Fruit fly (Drosophila melanogaster) whole organism, embryonic: Measurements from ENCODE around the gene CG14442.

ENCODE experiments used
- Atf-2 ChIP-seq: fragments of 200-800 bp; sonication (Bioruptor generic); optimal IDR thresholded peaks from 2 replicates; lab custom pipeline; 2016; ENCODE audit warnings: missing biosample characterization, missing genetic modification characterization
- Atf6 ChIP-seq: fragments of 200-800 bp; sonication (Bioruptor generic); IDR thresholded peaks from 2 replicates; pipeline ENCODE4 v1.3.6; 2022; ENCODE audit warnings: missing biosample characterization, missing genetic modification characterization
- B-H1 ChIP-seq: fragments of 200-800 bp; sonication (Bioruptor generic); IDR thresholded peaks from 3 replicates; pipeline ENCODE4 v1.3.6; 2022; ENCODE audit warnings: missing biosample characterization, missing genetic modification characterization
- CG1024 ChIP-seq: fragments of 200-800 bp; sonication (Bioruptor generic); IDR thresholded peaks from 2 replicates; pipeline ENCODE4 v1.3.6; 2022; ENCODE audit warnings: missing biosample characterization, missing genetic modification characterization
- CG10431 ChIP-seq: fragments of 200-800 bp; sonication (Bioruptor generic); optimal IDR thresholded peaks from 3 replicates; lab custom pipeline; 2018; ENCODE audit warnings: missing biosample characterization, mild to moderate bottlenecking, missing genetic modification characterization
- CG10959 ChIP-seq: fragments of 200-800 bp; sonication (Bioruptor generic); IDR thresholded peaks from 2 replicates; pipeline ENCODE4 v1.3.6; 2022; ENCODE audit warnings: missing biosample characterization, missing genetic modification characterization
- CG11247 ChIP-seq: fragments of 200-800 bp; sonication (Bioruptor generic); IDR thresholded peaks from 2 replicates; pipeline ENCODE4 v1.3.6; 2022; ENCODE audit warnings: missing biosample characterization, missing genetic modification characterization
- CG12104 ChIP-seq: fragments of 200-800 bp; sonication (Bioruptor generic); optimal IDR thresholded peaks from 3 replicates; lab custom pipeline; 2016; ENCODE audit warnings: missing biosample characterization, missing genetic modification characterization
- CG15011 ChIP-seq: fragments of 200-800 bp; sonication (Bioruptor generic); optimal IDR thresholded peaks from 3 replicates; lab custom pipeline; 2018; ENCODE audit warnings: missing biosample characterization, mild to moderate bottlenecking, missing genetic modification characterization
- CG15269 ChIP-seq: fragments of 200-800 bp; sonication (Bioruptor generic); optimal IDR thresholded peaks from 2 replicates; lab custom pipeline; 2018; ENCODE audit warnings: missing biosample characterization, mild to moderate bottlenecking, missing genetic modification characterization, moderate library complexity
- CG1529 ChIP-seq: fragments of 200-800 bp; sonication (Bioruptor generic); optimal IDR thresholded peaks from 3 replicates; lab custom pipeline; 2018; ENCODE audit warnings: missing biosample characterization, missing genetic modification characterization
- CG15696 ChIP-seq: fragments of 200-800 bp; sonication (Bioruptor generic); optimal IDR thresholded peaks from 2 replicates; lab custom pipeline; 2019; ENCODE audit warnings: missing biosample characterization, mild to moderate bottlenecking, missing genetic modification characterization, moderate library complexity
- CG17186 ChIP-seq: fragments of 200-800 bp; sonication (Bioruptor generic); optimal IDR thresholded peaks from 3 replicates; lab custom pipeline; 2017; ENCODE audit warnings: missing biosample characterization, missing genetic modification reagents, missing genetic modification characterization
- CG2116 ChIP-seq: fragments of 200-800 bp; sonication (Bioruptor generic); optimal IDR thresholded peaks from 3 replicates; lab custom pipeline; 2018; ENCODE audit warnings: missing biosample characterization, mild to moderate bottlenecking, missing genetic modification characterization
- CG30403 ChIP-seq: fragments of 200-800 bp; sonication (Bioruptor generic); optimal IDR thresholded peaks from 3 replicates; lab custom pipeline; 2016; ENCODE audit warnings: missing biosample characterization, missing genetic modification characterization
- CG6654 ChIP-seq: fragments of 200-800 bp; sonication (Bioruptor generic); optimal IDR thresholded peaks from 2 replicates; lab custom pipeline; 2017; ENCODE audit warnings: missing biosample characterization, mild to moderate bottlenecking, missing genetic modification characterization
- CG8359 ChIP-seq: fragments of 200-800 bp; sonication (Bioruptor generic); optimal IDR thresholded peaks from 2 replicates; lab custom pipeline; 2017; ENCODE audit warnings: missing biosample characterization, mild to moderate bottlenecking, missing genetic modification characterization, borderline replicate concordance
- CG8924 ChIP-seq: fragments of 200-800 bp; optimal IDR thresholded peaks from 3 replicates; lab custom pipeline; 2019; ENCODE audit warnings: missing biosample characterization, mild to moderate bottlenecking, missing genetic modification characterization, moderate library complexity
- CG9215 ChIP-seq: fragments of 200-800 bp; sonication (Bioruptor generic); IDR thresholded peaks from 2 replicates; pipeline ENCODE4 v1.3.6; 2022; ENCODE audit warnings: missing biosample characterization, missing genetic modification characterization
- CG9817 ChIP-seq: fragments of 200-800 bp; sonication (Bioruptor generic); optimal IDR thresholded peaks from 2 replicates; lab custom pipeline; 2018; ENCODE audit warnings: missing biosample characterization, mild to moderate bottlenecking, missing genetic modification characterization, moderate library complexity
- Dek ChIP-seq: fragments of 200-800 bp; sonication (Bioruptor generic); optimal IDR thresholded peaks from 3 replicates; lab custom pipeline; 2019; ENCODE audit warnings: missing biosample characterization, mild to moderate bottlenecking, missing genetic modification characterization, moderate library complexity
- E2f2 ChIP-seq: fragments of 200-800 bp; sonication (Bioruptor generic); IDR thresholded peaks from 2 replicates; pipeline ENCODE4 v1.3.6; 2022; ENCODE audit warnings: missing biosample characterization, missing genetic modification characterization
- Elba2 ChIP-seq: fragments of 200-800 bp; sonication (Bioruptor generic); optimal IDR thresholded peaks from 3 replicates; lab custom pipeline; 2016; ENCODE audit warnings: missing biosample characterization, missing genetic modification characterization
- Fer2 ChIP-seq: fragments of 200-800 bp; sonication (Bioruptor generic); optimal IDR thresholded peaks from 2 replicates; lab custom pipeline; 2018; ENCODE audit warnings: missing biosample characterization, mild to moderate bottlenecking, missing genetic modification characterization, moderate library complexity
- Hey ChIP-seq: fragments of 200-800 bp; sonication (Bioruptor generic); optimal IDR thresholded peaks from 3 replicates; lab custom pipeline; 2018; ENCODE audit warnings: missing biosample characterization, mild to moderate bottlenecking, missing genetic modification characterization
- Hr51 ChIP-seq, 2 experiments: fragments of 200-800 bp; sonication (Bioruptor generic); optimal IDR thresholded peaks; 2 replicates in 1 of 2; 3 replicates in 1 of 2; lab custom pipeline; 2016 to 2018; ENCODE audit warnings: missing biosample characterization in 2 of 2, missing genetic modification characterization in 2 of 2, mild to moderate bottlenecking in 1 of 2, moderate library complexity in 1 of 2
- Kr ChIP-seq: fragments of 200-800 bp; sonication (Bioruptor generic); optimal IDR thresholded peaks from 2 replicates; lab custom pipeline; 2017; ENCODE audit warnings: missing biosample characterization, mild to moderate bottlenecking, missing genetic modification characterization
- MESR4 ChIP-seq: fragments of 200-800 bp; sonication (Bioruptor generic); optimal IDR thresholded peaks from 2 replicates; lab custom pipeline; 2018; ENCODE audit warnings: missing biosample characterization, mild to moderate bottlenecking, missing genetic modification characterization, moderate library complexity
- PHDP ChIP-seq: fragments of 200-800 bp; sonication (Bioruptor generic); optimal IDR thresholded peaks from 3 replicates; lab custom pipeline; 2018; ENCODE audit warnings: missing biosample characterization, mild to moderate bottlenecking, missing genetic modification characterization, moderate library complexity
- Rfx ChIP-seq: fragments of 200-800 bp; sonication (Bioruptor generic); IDR thresholded peaks from 2 replicates; pipeline ENCODE4 v1.3.6; 2022; ENCODE audit warnings: missing biosample characterization, missing genetic modification characterization
- Taf1 ChIP-seq: fragments of 200-800 bp; sonication (Bioruptor generic); IDR thresholded peaks from 2 replicates; pipeline ENCODE4 v1.3.6; 2022; ENCODE audit warnings: missing biosample characterization, missing genetic modification characterization
- Usf ChIP-seq: fragments of 200-800 bp; sonication (Bioruptor generic); optimal IDR thresholded peaks from 2 replicates; lab custom pipeline; 2017; ENCODE audit warnings: missing genotype, missing biosample characterization, missing genetic modification characterization
- abd-A ChIP-seq: fragments of 200-800 bp; sonication (Bioruptor generic); optimal IDR thresholded peaks from 3 replicates; lab custom pipeline; 2019; ENCODE audit warnings: missing biosample characterization, mild to moderate bottlenecking, missing genetic modification characterization, moderate library complexity
- bab2 ChIP-seq: fragments of 200-800 bp; sonication (Bioruptor generic); optimal IDR thresholded peaks from 2 replicates; lab custom pipeline; 2016; ENCODE audit warnings: missing biosample characterization, missing genetic modification characterization
- bigmax ChIP-seq: fragments of 200-800 bp; sonication (Bioruptor generic); optimal IDR thresholded peaks from 2 replicates; lab custom pipeline; 2018; ENCODE audit warnings: missing biosample characterization, mild to moderate bottlenecking, missing genetic modification characterization
- bsh ChIP-seq, 2 experiments: fragments of 200-800 bp; sonication (Bioruptor generic); optimal IDR thresholded peaks; 2 replicates each; lab custom pipeline; 2017 to 2018; ENCODE audit warnings: mild to moderate bottlenecking in 2 of 2, missing biosample characterization in 2 of 2, missing genetic modification characterization in 2 of 2, moderate library complexity in 1 of 2
- chif ChIP-seq, 2 experiments: fragments of 200-800 bp; sonication (Bioruptor generic); optimal IDR thresholded peaks; 3 replicates each; lab custom pipeline; 2016; ENCODE audit warnings: missing biosample characterization in 2 of 2, missing genetic modification characterization in 2 of 2
- chm ChIP-seq: fragments of 200-800 bp; sonication (Bioruptor generic); IDR thresholded peaks from 2 replicates; pipeline ENCODE4 v1.3.6; 2022; ENCODE audit warnings: missing biosample characterization, missing genetic modification characterization
- emc ChIP-seq: fragments of 200-800 bp; sonication (Bioruptor generic); optimal IDR thresholded peaks from 2 replicates; lab custom pipeline; 2016; ENCODE audit warnings: missing biosample characterization, missing genetic modification characterization
- eve ChIP-seq, 2 experiments: fragments of >200 bp; optimal IDR thresholded peaks; 2 replicates each; lab custom pipeline; 2017; ENCODE audit warnings: missing biosample characterization in 2 of 2, missing genetic modification characterization in 2 of 2
- fu2 ChIP-seq: fragments of 200-800 bp; sonication (Bioruptor generic); optimal IDR thresholded peaks from 2 replicates; lab custom pipeline; 2016; ENCODE audit warnings: missing biosample characterization, missing genetic modification characterization
- gce ChIP-seq: fragments of 200-800 bp; sonication (Bioruptor generic); IDR thresholded peaks from 3 replicates; pipeline ENCODE4 v1.3.6; 2022; ENCODE audit warnings: missing biosample characterization, missing genetic modification characterization
- nau ChIP-seq: fragments of 200-800 bp; sonication (Bioruptor generic); optimal IDR thresholded peaks from 3 replicates; lab custom pipeline; 2017; ENCODE audit warnings: missing biosample characterization, mild to moderate bottlenecking, missing genetic modification characterization, missing genetic modification reagents
- nerfin-1 ChIP-seq: fragments of 200-800 bp; sonication (Bioruptor generic); optimal IDR thresholded peaks from 3 replicates; lab custom pipeline; 2019; ENCODE audit warnings: missing biosample characterization, mild to moderate bottlenecking, missing genetic modification characterization, moderate library complexity
- sim ChIP-seq: fragments of 200-800 bp; sonication (Bioruptor generic); IDR thresholded peaks from 2 replicates; pipeline ENCODE4 v1.3.6; 2022; ENCODE audit warnings: missing biosample characterization, missing genetic modification characterization
- so ChIP-seq: fragments of 200-800 bp; sonication (Bioruptor generic); IDR thresholded peaks from 3 replicates; pipeline ENCODE4 v1.3.6; 2022; ENCODE audit warnings: missing biosample characterization, missing genetic modification characterization
- tap ChIP-seq: fragments of 200-800 bp; optimal IDR thresholded peaks from 3 replicates; lab custom pipeline; 2019; ENCODE audit warnings: missing biosample characterization, mild to moderate bottlenecking, missing genetic modification characterization, moderate library complexity
- tin ChIP-seq: fragments of 200-800 bp; sonication (Bioruptor generic); optimal IDR thresholded peaks from 3 replicates; lab custom pipeline; 2016; ENCODE audit warnings: missing biosample characterization, missing genetic modification characterization
- wdn ChIP-seq: fragments of 200-800 bp; sonication (Bioruptor generic); IDR thresholded peaks from 2 replicates; pipeline ENCODE4 v1.3.6; 2022; ENCODE audit warnings: missing biosample characterization, missing genetic modification characterization

Gene CG14442

DNA sequence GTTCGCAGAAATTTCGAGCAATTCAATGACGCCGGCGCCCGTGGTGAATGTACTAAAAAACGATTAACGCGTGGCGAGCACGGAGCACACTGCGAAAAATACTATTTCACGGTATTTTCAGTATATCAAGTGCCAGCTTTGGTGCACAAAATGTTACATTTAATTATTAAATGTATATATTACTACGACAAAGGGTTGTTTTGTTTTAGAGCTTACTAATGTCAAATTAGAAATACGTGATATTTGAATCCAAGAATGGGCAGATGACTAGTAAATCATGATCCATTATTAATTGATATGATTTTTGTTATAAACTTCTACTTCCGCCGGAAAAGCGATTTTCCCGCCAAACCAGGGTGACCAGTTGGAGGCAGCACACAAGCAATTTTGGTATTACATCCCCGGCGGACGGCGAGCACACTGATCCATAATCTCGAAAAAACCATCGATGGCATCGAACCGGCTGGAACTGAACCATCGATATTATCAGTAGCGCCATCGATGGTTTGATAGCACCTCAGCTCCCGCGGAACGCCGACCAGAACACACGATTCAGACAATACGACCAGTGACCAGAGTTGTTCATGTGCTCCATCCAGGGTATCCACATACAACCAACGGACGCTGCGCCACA, 40.5 kb downstream of the CG14442 start, which contains the start of the genes CG3226 and Cdc7 (continued):
- TF ChIP-seq CG1529 (GFP tag; lab: Kevin White, UChicago) (peak; percentile 62), so (GFP tag; lab: Robert Waterston, UW) (0 out of 3 replicates have a peak, but pooled peaks have one; percentile 44), Usf (GFP tag; lab: Kevin White, UChicago) (peak; percentile 48), Hr51 (GFP tag; optimal IDR thresholded peaks at IDR 0.05; lab: Kevin White, UChicago) (peak; percentile 57 to 70), wdn (GFP tag; lab: Robert Waterston, UW) (no peak), CG17186 (GFP tag; lab: Kevin White, UChicago) (peak; percentile 65), tin (GFP tag; lab: Kevin White, UChicago) (peak; percentile 31), fu2 (GFP tag; lab: Kevin White, UChicago) (peak; percentile 0), CG1024 (0 out of 2 replicates have a peak, but pooled peaks have one; percentile 16), bab2 (GFP tag; lab: Kevin White, UChicago) (peak; percentile 35), PHDP (tag; lab: Kevin White, UChicago) (peak; percentile 78), Atf6 (GFP tag; lab: Robert Waterston, UW) (peak; percentile 55; the same call in 1 of the 2 replicates), tap (tag; lab: Kevin White, UChicago) (peak; percentile 47), eve (GFP tag; optimal IDR thresholded peaks at IDR 0.05; lab: Kevin White, UChicago) (no peak), CG10959 (GFP tag; lab: Robert Waterston, UW) (no peak), CG9817 (tag; lab: Kevin White, UChicago) (peak; percentile 64), emc (GFP tag; lab: Kevin White, UChicago) (peak; percentile 41), abd-A (tag; lab: Kevin White, UChicago) (no peak), CG2116 (GFP tag; lab: Kevin White, UChicago) (peak; percentile 83), Fer2 (tag; lab: Kevin White, UChicago) (peak; percentile 67), Rfx (GFP tag; lab: Robert Waterston, UW) (peak; percentile 83), CG8359 (peak; percentile 58), CG15011 (GFP tag; lab: Kevin White, UChicago) (peak; percentile 62), chif (GFP tag; optimal IDR thresholded peaks at IDR 0.05; lab: Kevin White, UChicago) (peak; percentile 18 to 49), chm (GFP tag; lab: Robert Waterston, UW) (0 out of 2 replicates have a peak, but pooled peaks have one; percentile 55), CG30403 (GFP tag; lab: Kevin White, UChicago) (peak; percentile 66), nau (GFP tag; lab: Kevin White, UChicago) (peak; percentile 86), CG9215 (GFP tag; lab: Robert Waterston, UW) (no peak), Elba2 (GFP tag; lab: Kevin White, UChicago) (no peak), nerfin-1 (tag; lab: Kevin White, UChicago) (peak; percentile 73), CG10431 (GFP tag; lab: Kevin White, UChicago) (peak; percentile 73), CG11247 (peak; percentile 37; the same call in 1 of the 2 replicates), E2f2 (GFP tag; lab: Robert Waterston, UW) (peak; percentile 77), MESR4 (GFP tag; lab: Kevin White, UChicago) (peak; percentile 73), Atf-2 (GFP tag; lab: Kevin White, UChicago) (no peak), sim (no peak), CG15269 (tag; lab: Kevin White, UChicago) (peak; percentile 73), gce (GFP tag; lab: Robert Waterston, UW) (0 out of 3 replicates have a peak, but pooled peaks have one; percentile 35), Taf1 (GFP tag; lab: Robert Waterston, UW) (no peak), Dek (tag; lab: Kevin White, UChicago) (peak; percentile 56), bigmax (GFP tag; lab: Kevin White, UChicago) (no peak), Kr (GFP tag; lab: Kevin White, UChicago) (no peak), B-H1 (GFP tag; lab: Robert Waterston, UW) (peak; percentile 33; the same call in 1 of the 3 replicates), CG6654 (GFP tag; lab: Kevin White, UChicago) (peak; percentile 43), bsh (GFP tag; optimal IDR thresholded peaks at IDR 0.05; lab: Kevin White, UChicago) (peak in 1 of 2 experiments; percentile 52), CG15696 (tag; lab: Kevin White, UChicago) (peak; percentile 10), Hey (tag; lab: Kevin White, UChicago) (peak; percentile 40), CG12104 (peak; percentile 76), CG8924 (tag; lab: Kevin White, UChicago) (peak; percentile 70)
